Worm (Caenorhabditis elegans): Measurements from ENCODE around the gene C17C3.5.

C17C3.5 gene

ce11 chrII:5551517-5551916 lies at the start of gene C17C3.5:
Gene C17C3.5 (plus strand): TSS chrII:5551817.
- TF ChIP-seq ceh-90 (tag; optimal IDR thresholded peaks at IDR 0.05) (no peak), nhr-77 (tag; optimal IDR thresholded peaks at IDR 0.05) (no peak), lsy-2 (tag; optimal IDR thresholded peaks at IDR 0.05) (no peak), pqm-1 (tag; optimal IDR thresholded peaks at IDR 0.05) (no peak), ceh-8 (GFP tag; optimal IDR thresholded peaks at IDR 0.05) (no peak), nhr-85 (tag) (no peak), C16A3.4 (tag; optimal IDR thresholded peaks at IDR 0.05) (no peak), Y116A8C.19 (tag; optimal IDR thresholded peaks at IDR 0.05; ENCODE audit: borderline replicate concordance) (no peak), alr-1 (tag; optimal IDR thresholded peaks at IDR 0.05; ENCODE audit: borderline replicate concordance) (no peak), egl-27 (tag; optimal IDR thresholded peaks at IDR 0.05) (no peak), lin-35 (GFP tag; optimal IDR thresholded peaks at IDR 0.05) (no peak), pag-3 (tag; optimal IDR thresholded peaks at IDR 0.05; ENCODE audit: borderline replicate concordance, insufficient read depth) (no peak), snu-23 (GFP tag; optimal IDR thresholded peaks at IDR 0.05) (no peak), zip-4 (GFP tag; optimal IDR thresholded peaks at IDR 0.05) (no peak), elt-3 (tag; optimal IDR thresholded peaks at IDR 0.05) (no peak), dsc-1 (tag; optimal IDR thresholded peaks at IDR 0.05) (no peak)

DNA sequence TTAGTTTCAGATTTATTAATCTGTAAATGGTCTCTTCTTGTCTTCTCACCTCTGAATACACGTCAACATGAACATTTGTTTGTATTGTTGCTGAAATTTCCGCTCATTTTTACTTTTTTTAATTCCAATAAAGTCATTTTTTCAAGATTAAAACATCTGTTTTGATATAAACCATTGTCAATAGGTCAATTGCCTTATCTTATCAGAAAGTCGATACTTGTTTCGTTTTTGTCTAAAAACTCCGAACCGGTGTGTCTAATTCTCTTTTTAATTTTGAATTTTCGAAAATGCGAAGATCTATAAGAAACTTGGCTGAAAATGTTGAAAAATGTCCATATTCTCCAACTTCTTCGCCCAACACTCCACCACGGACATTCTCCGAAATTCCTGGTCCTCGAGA lies 47.9 kb upstream of the C17C3.5 start, which contains the start of gene cyp-44A1:
cyp-44A1 (plus strand) TSS at position 285 of the 400 bp plus-strand sequence.
- TF ChIP-seq elt-2 (tag; optimal IDR thresholded peaks at IDR 0.05), result peak; percentile 40
- no peak for TF ChIP-seq unc-98 (GFP tag; IDR thresholded peaks at IDR 0.05)

ce11 chrII:5505820-5506287 lies 45.8 kb upstream of the C17C3.5 start, which contains the start of gene npp-24:
Gene npp-24 (plus strand): TSS chrII:5505870.
- TF ChIP-seq nhr-47 (tag; optimal IDR thresholded peaks at IDR 0.05) (no peak), fkh-10 (GFP tag; optimal IDR thresholded peaks at IDR 0.05) (no peak), nhr-85 (tag) (no peak), nhr-90 (tag; optimal IDR thresholded peaks at IDR 0.05; ENCODE audit: poor library complexity) (no peak), efl-3 (GFP tag; optimal IDR thresholded peaks at IDR 0.05) (no peak), elt-2 (tag; optimal IDR thresholded peaks at IDR 0.05) (no peak), sox-4 (tag; optimal IDR thresholded peaks at IDR 0.05) (no peak), irx-1 (tag; optimal IDR thresholded peaks at IDR 0.05) (no peak), lsy-2 (tag; optimal IDR thresholded peaks at IDR 0.05) (peak in 1 of 2 experiments; percentile 33), sup-37 (GFP tag; optimal IDR thresholded peaks at IDR 0.05) (no peak), lin-15B (tag; optimal IDR thresholded peaks at IDR 0.05) (peak; percentile 28), fos-1 (tag; optimal IDR thresholded peaks at IDR 0.05) (no peak), fkh-4 (tag; optimal IDR thresholded peaks at IDR 0.05; ENCODE audit: borderline replicate concordance) (no peak), nhr-20 (tag; optimal IDR thresholded peaks at IDR 0.05) (no peak), pag-3 (tag; optimal IDR thresholded peaks at IDR 0.05; ENCODE audit: borderline replicate concordance, insufficient read depth) (no peak), tbx-2 (tag; optimal IDR thresholded peaks at IDR 0.05) (no peak), ceh-88 (GFP tag; IDR thresholded peaks at IDR 0.05) (no peak), ztf-11 (tag; optimal IDR thresholded peaks at IDR 0.05) (no peak), efl-1 (optimal IDR thresholded peaks at IDR 0.05) (peak; percentile 20 to 23), efl-1 (GFP tag; optimal IDR thresholded peaks at IDR 0.05 in 1 of 2) (peak in 1 of 2 experiments; percentile 17), unc-30 (tag; optimal IDR thresholded peaks at IDR 0.05) (no peak), lin-35 (GFP tag; optimal IDR thresholded peaks at IDR 0.05) (peak in 1 of 2 experiments; percentile 24), nhr-84 (tag; optimal IDR thresholded peaks at IDR 0.05) (no peak), ets-5 (GFP tag; IDR thresholded peaks at IDR 0.05) (no peak), dpl-1 (GFP tag; optimal IDR thresholded peaks at IDR 0.05) (peak in 1 of 3 experiments; percentile 45), blmp-1 (tag; optimal IDR thresholded peaks at IDR 0.05) (peak; percentile 95)

All from whole organism, L1 larva.